Fruit fly (Drosophila melanogaster) S2 (cell line): ENCODE measurements around the gene run.

ENCODE experiments used
- CG8478 ChIP-seq: fragments of >200 bp; optimal IDR thresholded peaks from 2 replicates; lab custom pipeline; 2018
- CTCF ChIP-seq, 2 experiments: fragments of >200 bp; optimal IDR thresholded peaks; 2 replicates each; lab custom pipeline; 2018

- TF ChIP-seq CTCF (optimal IDR thresholded peaks at IDR 0.05; lab: Kevin White, UChicago) = no peak
- TF ChIP-seq CG8478 (lab: Kevin White, UChicago) = no peak
Observed at dm6 chrX:20691213-20691612, 743 bp downstream of the run start.
